Fruit fly (Drosophila melanogaster) whole organism, pupa: ENCODE results near the gene Oatp33Ea.

ENCODE experiments used
- CG12605 ChIP-seq: fragments of 200-800 bp; sonication (Bioruptor generic); IDR thresholded peaks from 2 replicates; pipeline ENCODE4 v1.3.6; 2022; ENCODE audit warnings: missing biosample characterization, missing genetic modification characterization
- CG13204 ChIP-seq: fragments of 200-800 bp; sonication (Bioruptor generic); optimal IDR thresholded peaks from 2 replicates; lab custom pipeline; 2018; ENCODE audit warnings: missing biosample characterization, mild to moderate bottlenecking, missing genetic modification characterization, moderate library complexity
- CG14655 ChIP-seq: fragments of 200-800 bp; sonication (Bioruptor generic); optimal IDR thresholded peaks from 3 replicates; lab custom pipeline; 2017; ENCODE audit warnings: mild to moderate bottlenecking, missing biosample characterization, missing genetic modification reagents, missing genetic modification characterization
- CG15710 ChIP-seq: fragments of 200-800 bp; sonication (Bioruptor generic); optimal IDR thresholded peaks from 2 replicates; lab custom pipeline; 2018; ENCODE audit warnings: missing biosample characterization, mild to moderate bottlenecking, missing genetic modification characterization, moderate library complexity
- CG17806 ChIP-seq: fragments of 200-800 bp; sonication (Bioruptor generic); optimal IDR thresholded peaks from 2 replicates; lab custom pipeline; 2018; ENCODE audit warnings: missing biosample characterization, mild to moderate bottlenecking, missing genetic modification characterization, moderate library complexity
- CG32121 ChIP-seq: fragments of 200-800 bp; sonication (Bioruptor generic); IDR thresholded peaks from 2 replicates; pipeline ENCODE4 v1.3.6; 2022; ENCODE audit warnings: missing biosample characterization, missing genetic modification characterization
- CG34367 ChIP-seq: fragments of 200-800 bp; sonication (Bioruptor generic); optimal IDR thresholded peaks from 2 replicates; lab custom pipeline; 2018; ENCODE audit warnings: missing biosample characterization, mild to moderate bottlenecking, missing genetic modification characterization
- CG4496 ChIP-seq: fragments of 200-800 bp; sonication (Bioruptor generic); IDR thresholded peaks from 3 replicates; pipeline ENCODE4 v1.3.6; 2022; ENCODE audit warnings: missing biosample characterization, missing genetic modification characterization
- CG8159 ChIP-seq: fragments of 200-800 bp; sonication (Bioruptor generic); optimal IDR thresholded peaks from 3 replicates; lab custom pipeline; 2018; ENCODE audit warnings: missing biosample characterization, mild to moderate bottlenecking, missing genetic modification characterization, moderate library complexity
- CG8301 ChIP-seq: fragments of 200-800 bp; sonication (Bioruptor generic); optimal IDR thresholded peaks from 2 replicates; lab custom pipeline; 2018; ENCODE audit warnings: missing biosample characterization, mild to moderate bottlenecking, missing genetic modification characterization
- CG9948 ChIP-seq: fragments of 200-800 bp; sonication (Bioruptor generic); optimal IDR thresholded peaks from 2 replicates; lab custom pipeline; 2018; ENCODE audit warnings: missing biosample characterization, mild to moderate bottlenecking, missing genetic modification characterization, moderate library complexity
- D1 ChIP-seq: fragments of 200-800 bp; sonication (Bioruptor generic); optimal IDR thresholded peaks from 2 replicates; lab custom pipeline; 2018; ENCODE audit warnings: missing biosample characterization, mild to moderate bottlenecking, missing genetic modification characterization, moderate library complexity
- EcR ChIP-seq: fragments of 200-800 bp; sonication (Bioruptor generic); optimal IDR thresholded peaks from 3 replicates; lab custom pipeline; 2019; ENCODE audit warnings: missing biosample characterization, missing genetic modification characterization, mild to moderate bottlenecking, moderate library complexity, missing genetic modification reagents
- Ets98B ChIP-seq: fragments of 200-800 bp; sonication (Bioruptor generic); IDR thresholded peaks from 2 replicates; pipeline ENCODE4 v1.3.6; 2022; ENCODE audit warnings: missing biosample characterization, missing genetic modification characterization
- Pif1A ChIP-seq: fragments of 200-800 bp; sonication (Bioruptor generic); optimal IDR thresholded peaks from 3 replicates; lab custom pipeline; 2016; ENCODE audit warnings: missing biosample characterization, missing genetic modification characterization
- Pif1B ChIP-seq: fragments of 200-800 bp; sonication (Bioruptor generic); optimal IDR thresholded peaks from 3 replicates; lab custom pipeline; 2016; ENCODE audit warnings: missing biosample characterization, missing genetic modification characterization
- Snoo ChIP-seq: fragments of 200-800 bp; sonication (Bioruptor generic); optimal IDR thresholded peaks from 3 replicates; lab custom pipeline; 2017; ENCODE audit warnings: missing biosample characterization, mild to moderate bottlenecking, missing genetic modification characterization, inconsistent platforms
- fd96Ca ChIP-seq: fragments of 200-800 bp; sonication (Bioruptor generic); IDR thresholded peaks from 3 replicates; pipeline ENCODE4 v1.3.6; 2022; ENCODE audit warnings: missing biosample characterization, missing genetic modification characterization
- gl ChIP-seq: fragments of 200-800 bp; sonication (Bioruptor generic); optimal IDR thresholded peaks from 2 replicates; lab custom pipeline; 2018; ENCODE audit warnings: missing biosample characterization, mild to moderate bottlenecking, missing genetic modification characterization
- rn ChIP-seq: fragments of 200-800 bp; sonication (Bioruptor generic); IDR thresholded peaks from 2 replicates; pipeline ENCODE4 v1.3.6; 2022; ENCODE audit warnings: missing biosample characterization, missing genetic modification characterization

Gene Oatp33Ea

dm6 chr2L:12480846-12481245, 35.1 kb upstream of the Oatp33Ea start:
- 0 out of 3 replicates have a peak, but pooled peaks have one; percentile 13 for TF ChIP-seq CG4496 (GFP tag; lab: Robert Waterston, UW)
- no peak for TF ChIP-seq CG12605 (GFP tag; lab: Robert Waterston, UW)
- peak; percentile 32; the same call in 1 of the 2 replicates for TF ChIP-seq Ets98B (GFP tag; lab: Robert Waterston, UW)
- peak; percentile 73 for TF ChIP-seq gl (tag; lab: Kevin White, UChicago)
- no peak for TF ChIP-seq rn (GFP tag; lab: Robert Waterston, UW)
- TF ChIP-seq EcR = no peak
- TF ChIP-seq Pif1A = no peak
- TF ChIP-seq CG13204 (GFP tag; lab: Kevin White, UChicago) = peak; percentile 3

dm6 chr2L:12479994-12480393, 34.3 kb upstream of the Oatp33Ea start:
- TF ChIP-seq CG32121 = 0 out of 2 replicates have a peak, but pooled peaks have one; percentile 31
- TF ChIP-seq CG14655 = no peak

- no peak for TF ChIP-seq CG14655
- TF ChIP-seq EcR = peak; percentile 91
- no peak for TF ChIP-seq Snoo
- TF ChIP-seq CG32121 = no peak
- TF ChIP-seq Ets98B (GFP tag; lab: Robert Waterston, UW) = no peak
- TF ChIP-seq CG12605 (GFP tag; lab: Robert Waterston, UW) = 0 out of 2 replicates have a peak, but pooled peaks have one; percentile 28
- no peak for TF ChIP-seq CG34367 (tag; lab: Kevin White, UChicago)
- no peak for TF ChIP-seq Pif1A
- no peak for TF ChIP-seq CG8159 (tag; lab: Kevin White, UChicago)
Observed at dm6 chr2L:12478494-12478893, 32.8 kb upstream of the Oatp33Ea start.

- TF ChIP-seq CG4496 (GFP tag; lab: Robert Waterston, UW) (no peak), D1 (no peak), CG8301 (tag; lab: Kevin White, UChicago) (no peak), Pif1B (no peak), Ets98B (GFP tag; lab: Robert Waterston, UW) (no peak), CG14655 (no peak), CG12605 (GFP tag; lab: Robert Waterston, UW) (no peak), EcR (no peak), Snoo (no peak)
Observed at dm6 chr2L:12476115-12476514, 30.4 kb upstream of the Oatp33Ea start.

- no peak for TF ChIP-seq Ets98B (GFP tag; lab: Robert Waterston, UW)
- TF ChIP-seq CG9948 (tag; lab: Kevin White, UChicago) = no peak
- peak; percentile 32 for TF ChIP-seq Pif1B
- TF ChIP-seq CG32121 = 0 out of 2 replicates have a peak, but pooled peaks have one; percentile 18
- TF ChIP-seq CG8301 (tag; lab: Kevin White, UChicago) = no peak
- TF ChIP-seq D1 = no peak
- TF ChIP-seq Snoo = peak; percentile 53
- TF ChIP-seq fd96Ca (GFP tag; lab: Robert Waterston, UW) = no peak
- no peak for TF ChIP-seq CG4496 (GFP tag; lab: Robert Waterston, UW)
- TF ChIP-seq gl (tag; lab: Kevin White, UChicago) = no peak
- no peak for TF ChIP-seq CG8159 (tag; lab: Kevin White, UChicago)
Observed at dm6 chr2L:12475308-12475707, 29.6 kb upstream of the Oatp33Ea start.

dm6 chr2L:12474212-12474891, 28.6 kb upstream of the Oatp33Ea start:
- TF ChIP-seq CG12605 (GFP tag; lab: Robert Waterston, UW) (no peak), CG17806 (tag; lab: Kevin White, UChicago) (no peak), CG8301 (tag; lab: Kevin White, UChicago) (no peak), CG15710 (no peak), Ets98B (GFP tag; lab: Robert Waterston, UW) (no peak), Pif1B (no peak), Snoo (no peak), CG4496 (GFP tag; lab: Robert Waterston, UW) (no peak), CG32121 (no peak), rn (GFP tag; lab: Robert Waterston, UW) (no peak), CG13204 (GFP tag; lab: Kevin White, UChicago) (no peak)

- TF ChIP-seq CG34367 (tag; lab: Kevin White, UChicago) (no peak), CG17806 (tag; lab: Kevin White, UChicago) (no peak), Snoo (no peak), CG14655 (no peak), CG8159 (tag; lab: Kevin White, UChicago) (no peak), CG9948 (tag; lab: Kevin White, UChicago) (no peak), CG12605 (GFP tag; lab: Robert Waterston, UW) (no peak), fd96Ca (GFP tag; lab: Robert Waterston, UW) (no peak), Pif1A (no peak), CG32121 (no peak), CG4496 (GFP tag; lab: Robert Waterston, UW) (no peak), CG13204 (GFP tag; lab: Kevin White, UChicago) (no peak), Ets98B (GFP tag; lab: Robert Waterston, UW) (no peak), EcR (no peak), rn (GFP tag; lab: Robert Waterston, UW) (no peak), gl (tag; lab: Kevin White, UChicago) (no peak), CG15710 (no peak), D1 (no peak)
Observed at dm6 chr2L:12473583-12473982, 27.9 kb upstream of the Oatp33Ea start.
